Worm (Caenorhabditis elegans) whole organism, late embryonic: ENCODE results near the gene rnp-9.

Experiments used
- C08G9.2 ChIP-seq: sonication (generic microtip); optimal IDR thresholded peaks from 2 replicates; lab custom pipeline; 2016; ENCODE audit warnings: mild to moderate bottlenecking, missing genetic modification characterization, moderate library complexity, missing compliant biosample characterization
- C38D4.7 ChIP-seq: fragments of 200-800 bp; sonication (Bioruptor generic); optimal IDR thresholded peaks from 2 replicates; lab custom pipeline; 2018; ENCODE audit warnings: mild to moderate bottlenecking, missing genetic modification characterization, moderate library complexity, missing compliant biosample characterization
- F13H6.1 ChIP-seq: sonication (generic microtip); optimal IDR thresholded peaks from 2 replicates; lab custom pipeline; 2016; ENCODE audit warnings: missing genetic modification characterization, missing compliant biosample characterization
- K09A11.1 ChIP-seq: sonication (generic microtip); optimal IDR thresholded peaks from 2 replicates; lab custom pipeline; 2017; ENCODE audit warnings: antibody characterized with exemption, mild to moderate bottlenecking, missing genetic modification characterization, missing compliant biosample characterization; ENCODE audit not compliant: insufficient read depth
- T23F11.4 ChIP-seq: fragments of 200-800 bp; sonication (Bioruptor generic); optimal IDR thresholded peaks from 2 replicates; lab custom pipeline; 2018; ENCODE audit warnings: mild to moderate bottlenecking, missing genetic modification characterization, missing compliant biosample characterization
- Y22D7AL.16 ChIP-seq: sonication (generic microtip); optimal IDR thresholded peaks from 2 replicates; lab custom pipeline; 2016; ENCODE audit warnings: missing genetic modification characterization, missing compliant biosample characterization
- ahr-1 ChIP-seq: sonication (generic microtip); optimal IDR thresholded peaks from 2 replicates; lab custom pipeline; 2016; ENCODE audit warnings: missing genetic modification characterization, missing compliant biosample characterization
- ceh-14 ChIP-seq: sonication (generic microtip); optimal IDR thresholded peaks from 2 replicates; lab custom pipeline; 2016; ENCODE audit warnings: missing genotype, missing genetic modification characterization, missing compliant biosample characterization
- ceh-19 ChIP-seq: fragments of 200-800 bp; sonication (Bioruptor generic); optimal IDR thresholded peaks from 2 replicates; lab custom pipeline; 2018; ENCODE audit warnings: mild to moderate bottlenecking, missing genetic modification characterization, missing compliant biosample characterization
- ceh-24 ChIP-seq: sonication (generic microtip); optimal IDR thresholded peaks from 2 replicates; lab custom pipeline; 2016; ENCODE audit warnings: mild to moderate bottlenecking, missing genetic modification characterization, missing compliant biosample characterization
- ceh-31 ChIP-seq: sonication (generic microtip); optimal IDR thresholded peaks from 2 replicates; lab custom pipeline; 2016; ENCODE audit warnings: missing genetic modification characterization, missing compliant biosample characterization
- ceh-34 ChIP-seq: sonication (generic microtip); optimal IDR thresholded peaks from 2 replicates; lab custom pipeline; 2016; ENCODE audit warnings: mild to moderate bottlenecking, missing genetic modification characterization, missing compliant biosample characterization
- ceh-45 ChIP-seq: fragments of 200-800 bp; sonication (Bioruptor generic); IDR thresholded peaks from 2 replicates; pipeline ENCODE4 v1.3.6; 2022; ENCODE audit warnings: missing genetic modification reagents, missing genetic modification characterization, missing compliant biosample characterization
- ceh-6 ChIP-seq: fragments of 200-800 bp; sonication (Bioruptor generic); optimal IDR thresholded peaks from 2 replicates; lab custom pipeline; 2018; ENCODE audit warnings: mild to moderate bottlenecking, missing genetic modification characterization, missing compliant biosample characterization
- ceh-9 ChIP-seq: sonication (generic microtip); optimal IDR thresholded peaks from 2 replicates; lab custom pipeline; 2016; ENCODE audit warnings: mild to moderate bottlenecking, missing genetic modification characterization, inconsistent platforms, missing compliant biosample characterization
- dmd-4 ChIP-seq: sonication (generic microtip); optimal IDR thresholded peaks from 2 replicates; lab custom pipeline; 2016; ENCODE audit warnings: borderline replicate concordance, missing genetic modification characterization, missing compliant biosample characterization
- elt-2 ChIP-seq: sonication (generic microtip); optimal IDR thresholded peaks from 2 replicates; lab custom pipeline; 2016; ENCODE audit warnings: missing genetic modification reagents, missing genetic modification characterization, missing compliant biosample characterization
- eyg-1 ChIP-seq: sonication (generic microtip); optimal IDR thresholded peaks from 2 replicates; lab custom pipeline; 2016; ENCODE audit warnings: missing genotype, missing genetic modification characterization, missing compliant biosample characterization
- fax-1 ChIP-seq: sonication (generic microtip); optimal IDR thresholded peaks from 2 replicates; lab custom pipeline; 2016; ENCODE audit warnings: missing genotype, missing genetic modification characterization, missing compliant biosample characterization
- fkh-10 ChIP-seq: fragments of 150-350 bp; optimal IDR thresholded peaks from 2 replicates; lab custom pipeline; 2014; ENCODE audit warnings: missing biosample characterization, missing genetic modification reagents, missing genetic modification characterization
- fkh-6 ChIP-seq: sonication (generic microtip); optimal IDR thresholded peaks from 2 replicates; lab custom pipeline; 2016; ENCODE audit warnings: missing genetic modification characterization, missing compliant biosample characterization
- gmeb-2 ChIP-seq: sonication (generic microtip); optimal IDR thresholded peaks from 2 replicates; lab custom pipeline; 2016; ENCODE audit warnings: missing genetic modification characterization, inconsistent platforms, missing compliant biosample characterization
- hlh-8 ChIP-seq: sonication (generic microtip); optimal IDR thresholded peaks from 2 replicates; lab custom pipeline; 2016; ENCODE audit warnings: missing genotype, missing genetic modification characterization, missing compliant biosample characterization
- lin-11 ChIP-seq: fragments of 200-800 bp; sonication (Bioruptor generic); optimal IDR thresholded peaks from 2 replicates; lab custom pipeline; 2018; ENCODE audit warnings: mild to moderate bottlenecking, missing genetic modification characterization, missing compliant biosample characterization
- nfya-1 ChIP-seq: sonication (generic microtip); optimal IDR thresholded peaks from 2 replicates; lab custom pipeline; 2017; ENCODE audit warnings: missing genetic modification characterization, mild to moderate bottlenecking, missing compliant biosample characterization, antibody characterized with exemption, moderate library complexity
- nhr-232 ChIP-seq: sonication (generic microtip); optimal IDR thresholded peaks from 2 replicates; lab custom pipeline; 2016; ENCODE audit warnings: missing genetic modification characterization, missing compliant biosample characterization
- npax-4 ChIP-seq: sonication (generic microtip); optimal IDR thresholded peaks from 2 replicates; lab custom pipeline; 2016; ENCODE audit warnings: missing genetic modification characterization, missing compliant biosample characterization
- odd-2 ChIP-seq: sonication (generic microtip); optimal IDR thresholded peaks from 2 replicates; lab custom pipeline; 2017; ENCODE audit warnings: antibody characterized with exemption, mild to moderate bottlenecking, missing genetic modification characterization, missing compliant biosample characterization
- pha-2 ChIP-seq: sonication (generic microtip); optimal IDR thresholded peaks from 2 replicates; lab custom pipeline; 2017; ENCODE audit warnings: mild to moderate bottlenecking, missing genetic modification characterization, missing compliant biosample characterization
- pha-4 ChIP-seq: fragments of 150-350 bp; optimal IDR thresholded peaks from 2 replicates; lab custom pipeline; 2018; ENCODE audit warnings: missing biosample characterization, missing genetic modification reagents, missing genetic modification characterization
- pqm-1 ChIP-seq: sonication (generic microtip); optimal IDR thresholded peaks from 2 replicates; lab custom pipeline; 2016; ENCODE audit warnings: missing genetic modification characterization, missing compliant biosample characterization
- rnt-1 ChIP-seq: sonication (generic microtip); optimal IDR thresholded peaks from 2 replicates; lab custom pipeline; 2016; ENCODE audit warnings: missing genetic modification characterization, missing compliant biosample characterization
- sdc-2 ChIP-seq: sonication (generic microtip); optimal IDR thresholded peaks from 2 replicates; lab custom pipeline; 2016; ENCODE audit warnings: missing genotype, missing genetic modification characterization, missing compliant biosample characterization
- sox-4 ChIP-seq: sonication (generic microtip); optimal IDR thresholded peaks from 2 replicates; lab custom pipeline; 2017; ENCODE audit warnings: mild to moderate bottlenecking, missing genetic modification characterization, inconsistent platforms, missing compliant biosample characterization
- tbx-2 ChIP-seq: sonication (generic microtip); optimal IDR thresholded peaks from 2 replicates; lab custom pipeline; 2016; ENCODE audit warnings: missing genetic modification characterization, missing compliant biosample characterization
- tbx-7 ChIP-seq: sonication (generic microtip); optimal IDR thresholded peaks from 2 replicates; lab custom pipeline; 2016; ENCODE audit warnings: missing genotype, missing genetic modification characterization, missing compliant biosample characterization
- ttx-3 ChIP-seq: sonication (generic microtip); optimal IDR thresholded peaks from 2 replicates; lab custom pipeline; 2016; ENCODE audit warnings: missing genetic modification reagents, missing genetic modification characterization, missing compliant biosample characterization
- unc-55 ChIP-seq: sonication (generic microtip); optimal IDR thresholded peaks from 2 replicates; lab custom pipeline; 2017; ENCODE audit warnings: missing biosample characterization, missing genetic modification reagents, missing genetic modification characterization
- unc-86 ChIP-seq: sonication (generic microtip); optimal IDR thresholded peaks from 2 replicates; lab custom pipeline; 2016; ENCODE audit warnings: missing genetic modification characterization, missing compliant biosample characterization
- ztf-16 ChIP-seq: sonication (generic microtip); optimal IDR thresholded peaks from 2 replicates; lab custom pipeline; 2017; ENCODE audit warnings: missing genetic modification characterization, missing compliant biosample characterization

The rnp-9 gene

DNA sequence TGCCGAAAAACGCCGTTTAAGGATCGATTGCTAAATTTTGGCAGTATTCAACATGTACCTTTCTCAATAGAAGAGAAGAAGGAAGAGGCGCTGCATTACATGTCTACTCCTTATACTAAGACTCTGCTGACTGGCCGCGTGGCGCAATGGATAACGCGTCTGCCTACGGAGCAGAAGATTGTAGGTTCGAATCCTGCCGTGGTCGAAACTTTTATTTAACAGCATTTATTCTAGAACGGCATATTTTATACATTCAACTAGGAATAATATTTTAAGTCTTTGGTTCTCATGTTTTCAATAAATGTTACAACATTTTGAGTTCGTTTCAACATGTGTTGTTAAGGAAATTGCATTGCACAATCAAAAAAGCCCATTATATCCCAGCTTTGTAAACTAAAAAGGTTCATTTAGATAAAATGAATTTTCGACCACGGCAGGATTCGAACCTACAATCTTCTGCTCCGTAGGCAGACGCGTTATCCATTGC is 34.5 kb upstream of the rnp-9 start (continued):
- TF ChIP-seq lin-11 (peak; percentile 59), tbx-2 (tag; lab: Kevin White, UChicago) (peak; percentile 61), ahr-1 (tag; lab: Kevin White, UChicago) (peak; percentile 25), npax-4 (peak; percentile 7), nfya-1 (tag; lab: Kevin White, UChicago) (peak; percentile 56), pha-2 (tag; lab: Kevin White, UChicago) (peak; percentile 70), Y22D7AL.16 (peak; percentile 68), C08G9.2 (tag; lab: Kevin White, UChicago) (peak; percentile 62), nhr-232 (tag; lab: Kevin White, UChicago) (peak; percentile 67), unc-86 (tag; lab: Kevin White, UChicago) (peak; percentile 52), hlh-8 (peak; percentile 16), ceh-34 (tag; lab: Kevin White, UChicago) (peak; percentile 61), sox-4 (tag; lab: Kevin White, UChicago) (peak; percentile 71), ttx-3 (tag; lab: Kevin White, UChicago) (peak; percentile 77), ceh-14 (tag; lab: Kevin White, UChicago) (peak; percentile 68), ztf-16 (tag; lab: Kevin White, UChicago) (peak; percentile 74), fkh-6 (tag; lab: Kevin White, UChicago) (peak; percentile 68), dmd-4 (tag; lab: Kevin White, UChicago) (peak; percentile 68), sdc-2 (peak; percentile 83), T23F11.4 (peak; percentile 48), ceh-45 (GFP tag; lab: Robert Waterston, UW) (0 out of 2 replicates have a peak, but pooled peaks have one; percentile 27)

DNA sequence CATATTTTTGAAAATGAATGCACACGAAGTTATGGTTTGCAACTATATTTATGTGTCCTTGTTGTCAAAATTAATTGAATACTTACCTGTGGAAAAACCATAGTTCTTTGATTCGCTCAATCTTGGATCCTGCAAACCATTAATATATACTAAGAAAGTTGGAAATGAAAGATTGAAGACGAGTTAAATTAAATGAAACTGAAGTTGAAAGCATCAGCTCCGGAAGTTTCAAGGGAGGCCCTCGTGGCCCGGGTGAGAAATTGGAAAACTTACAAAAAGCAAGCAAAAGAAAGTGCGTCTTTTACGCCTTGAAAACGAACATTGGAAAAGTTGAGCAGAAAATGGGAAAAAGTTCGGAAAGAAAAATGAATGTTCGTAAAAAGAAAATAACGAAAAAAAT is 34.0 kb upstream of the rnp-9 start, which contains the start of gene unc-58:
unc-58 (minus strand) TSS at position 101 of the 400 bp plus-strand sequence.
- TF ChIP-seq elt-2 (no peak), F13H6.1 (no peak), hlh-8 (no peak), pha-4 (tag; lab: Kevin White, UChicago) (no peak), odd-2 (tag; lab: Kevin White, UChicago) (no peak), ceh-9 (no peak), rnt-1 (tag; lab: Kevin White, UChicago) (no peak), pha-2 (tag; lab: Kevin White, UChicago) (no peak), ceh-34 (tag; lab: Kevin White, UChicago) (no peak), gmeb-2 (tag; lab: Kevin White, UChicago) (no peak), lin-11 (no peak), fax-1 (no peak), ceh-14 (tag; lab: Kevin White, UChicago) (no peak), eyg-1 (no peak), ceh-24 (no peak)

DNA sequence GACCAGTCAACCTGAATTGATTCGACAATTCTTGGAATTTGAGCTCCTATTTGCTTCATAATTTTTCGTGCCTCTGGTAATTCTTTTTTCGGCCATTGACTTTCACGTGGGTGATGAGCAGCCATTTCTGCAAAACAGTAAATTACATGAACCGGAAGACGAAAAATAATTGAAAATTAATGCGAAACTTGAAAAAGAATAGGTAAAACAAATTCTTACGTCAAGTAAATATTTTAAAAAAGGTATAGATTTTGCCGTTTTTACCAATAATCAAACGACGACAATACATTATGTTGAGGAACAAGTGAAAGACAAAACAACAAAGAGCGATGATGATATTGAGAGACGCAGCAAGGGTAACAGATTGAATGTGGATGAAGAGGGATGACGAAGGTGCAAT is 28.6 kb upstream of the rnp-9 start, which contains the start of gene moc-1:
moc-1 (minus strand) TSS at position 127 of the 400 bp plus-strand sequence.
- TF ChIP-seq unc-55 (no peak), nfya-1 (tag; lab: Kevin White, UChicago) (no peak), unc-86 (tag; lab: Kevin White, UChicago) (no peak), tbx-7 (tag; lab: Kevin White, UChicago) (no peak), fkh-10 (GFP tag; lab: Kevin White, UChicago) (no peak), K09A11.1 (tag; lab: Kevin White, UChicago) (no peak), ttx-3 (tag; lab: Kevin White, UChicago) (no peak), C08G9.2 (tag; lab: Kevin White, UChicago) (no peak), ceh-6 (GFP tag; lab: Kevin White, UChicago) (no peak), C38D4.7 (GFP tag; lab: Kevin White, UChicago) (no peak), tbx-2 (tag; lab: Kevin White, UChicago) (no peak), ceh-14 (tag; lab: Kevin White, UChicago) (no peak), ceh-31 (tag; lab: Kevin White, UChicago) (no peak), F13H6.1 (no peak), elt-2 (no peak), ceh-19 (no peak), pqm-1 (tag; lab: Kevin White, UChicago) (no peak), npax-4 (no peak), ceh-24 (no peak), ztf-16 (tag; lab: Kevin White, UChicago) (no peak)
